Fruit fly (Drosophila melanogaster) whole organism, embryonic: ENCODE measurements around the gene CG5828.

ENCODE experiments used
- Atf6 ChIP-seq: fragments of 200-800 bp; sonication (Bioruptor generic); IDR thresholded peaks from 2 replicates; pipeline ENCODE4 v1.3.6; 2022; ENCODE audit warnings: missing biosample characterization, missing genetic modification characterization
- B-H2 ChIP-seq: fragments of 200-800 bp; sonication (Bioruptor generic); optimal IDR thresholded peaks from 2 replicates; lab custom pipeline; 2018; ENCODE audit warnings: missing biosample characterization, mild to moderate bottlenecking, missing genetic modification characterization
- CG10543 ChIP-seq: fragments of 200-800 bp; sonication (Bioruptor generic); optimal IDR thresholded peaks from 3 replicates; lab custom pipeline; 2017; ENCODE audit warnings: missing biosample characterization, mild to moderate bottlenecking, missing genetic modification characterization, moderate library complexity
- CG10959 ChIP-seq: fragments of 200-800 bp; sonication (Bioruptor generic); IDR thresholded peaks from 2 replicates; pipeline ENCODE4 v1.3.6; 2022; ENCODE audit warnings: missing biosample characterization, missing genetic modification characterization
- CG10979 ChIP-seq: fragments of 200-800 bp; sonication (Bioruptor generic); optimal IDR thresholded peaks from 2 replicates; lab custom pipeline; 2018; ENCODE audit warnings: missing biosample characterization, mild to moderate bottlenecking, missing genetic modification characterization, moderate library complexity
- CG12155 ChIP-seq: fragments of 200-800 bp; sonication (Bioruptor generic); optimal IDR thresholded peaks from 3 replicates; lab custom pipeline; 2016; ENCODE audit warnings: missing biosample characterization, missing genetic modification characterization
- CG13296 ChIP-seq: fragments of 200-800 bp; sonication (Bioruptor generic); optimal IDR thresholded peaks from 3 replicates; lab custom pipeline; 2018; ENCODE audit warnings: missing biosample characterization, mild to moderate bottlenecking, missing genetic modification characterization
- CG13894 ChIP-seq: fragments of 200-800 bp; sonication (Bioruptor generic); optimal IDR thresholded peaks from 3 replicates; lab custom pipeline; 2018; ENCODE audit warnings: missing biosample characterization, mild to moderate bottlenecking, missing genetic modification characterization, moderate library complexity
- CG2199 ChIP-seq: fragments of 200-800 bp; sonication (Bioruptor generic); IDR thresholded peaks from 3 replicates; pipeline ENCODE4 v1.3.6; 2022; ENCODE audit warnings: missing biosample characterization, missing genetic modification characterization
- CG2678 ChIP-seq: fragments of 200-800 bp; sonication (Bioruptor generic); optimal IDR thresholded peaks from 3 replicates; lab custom pipeline; 2019; ENCODE audit warnings: missing biosample characterization, mild to moderate bottlenecking, missing genetic modification characterization, moderate library complexity
- CG3281 ChIP-seq: fragments of 200-800 bp; sonication (Bioruptor generic); optimal IDR thresholded peaks from 3 replicates; lab custom pipeline; 2017; ENCODE audit warnings: missing biosample characterization, mild to moderate bottlenecking, missing genetic modification characterization
- CG34376 ChIP-seq: fragments of 200-800 bp; sonication (Bioruptor generic); optimal IDR thresholded peaks from 2 replicates; lab custom pipeline; 2018; ENCODE audit warnings: missing biosample characterization, mild to moderate bottlenecking, missing genetic modification characterization
- CG3838 ChIP-seq: fragments of 200-800 bp; sonication (Bioruptor generic); optimal IDR thresholded peaks from 3 replicates; lab custom pipeline; 2016; ENCODE audit warnings: missing biosample characterization, missing genetic modification characterization
- CG6854 ChIP-seq: fragments of 200-800 bp; sonication (Bioruptor generic); optimal IDR thresholded peaks from 3 replicates; lab custom pipeline; 2017; ENCODE audit warnings: missing biosample characterization, mild to moderate bottlenecking, missing genetic modification characterization
- CG7556 ChIP-seq: fragments of 200-800 bp; sonication (Bioruptor generic); optimal IDR thresholded peaks from 2 replicates; lab custom pipeline; 2017; ENCODE audit warnings: missing biosample characterization, mild to moderate bottlenecking, missing genetic modification characterization
- CG7839 ChIP-seq: fragments of 200-800 bp; sonication (Bioruptor generic); optimal IDR thresholded peaks from 3 replicates; lab custom pipeline; 2018; ENCODE audit warnings: missing biosample characterization, mild to moderate bottlenecking, missing genetic modification characterization, moderate library complexity
- CG7987 ChIP-seq: fragments of 200-800 bp; sonication (Bioruptor generic); optimal IDR thresholded peaks from 2 replicates; lab custom pipeline; 2018; ENCODE audit warnings: missing biosample characterization, mild to moderate bottlenecking, missing genetic modification characterization, moderate library complexity
- CG8290 ChIP-seq, 3 experiments: fragments of 200-800 bp; sonication (Bioruptor generic); optimal IDR thresholded peaks; 2 replicates each; lab custom pipeline; 2016 to 2019; ENCODE audit warnings: missing biosample characterization in 3 of 3, missing genetic modification characterization in 3 of 3, mild to moderate bottlenecking in 2 of 3, moderate library complexity in 1 of 3
- CG8924 ChIP-seq: fragments of 200-800 bp; optimal IDR thresholded peaks from 3 replicates; lab custom pipeline; 2019; ENCODE audit warnings: missing biosample characterization, mild to moderate bottlenecking, missing genetic modification characterization, moderate library complexity
- CG8944 ChIP-seq: fragments of 200-800 bp; sonication (Bioruptor generic); optimal IDR thresholded peaks from 3 replicates; lab custom pipeline; 2016; ENCODE audit warnings: missing biosample characterization, missing genetic modification characterization
- CG9437 ChIP-seq: fragments of 200-800 bp; sonication (Bioruptor generic); optimal IDR thresholded peaks from 2 replicates; lab custom pipeline; 2018; ENCODE audit warnings: missing biosample characterization, mild to moderate bottlenecking, missing genetic modification characterization
- CrebB ChIP-seq: fragments of 200-800 bp; sonication (Bioruptor generic); optimal IDR thresholded peaks from 3 replicates; lab custom pipeline; 2018; ENCODE audit warnings: missing biosample characterization, mild to moderate bottlenecking, missing genetic modification characterization
- D19A ChIP-seq: fragments of 200-800 bp; optimal IDR thresholded peaks from 3 replicates; lab custom pipeline; 2019; ENCODE audit warnings: missing biosample characterization, mild to moderate bottlenecking, missing genetic modification characterization, moderate library complexity
- Dek ChIP-seq: fragments of 200-800 bp; sonication (Bioruptor generic); optimal IDR thresholded peaks from 3 replicates; lab custom pipeline; 2019; ENCODE audit warnings: missing biosample characterization, mild to moderate bottlenecking, missing genetic modification characterization, moderate library complexity
- Eip74EF ChIP-seq, 2 experiments: fragments of 200-800 bp in 1 of 2; fragments of >200 bp in 1 of 2; sonication (Bioruptor generic) in 1 of 2; optimal IDR thresholded peaks; 2 replicates each; lab custom pipeline; 2017 to 2019; ENCODE audit warnings: missing biosample characterization in 2 of 2, missing genetic modification characterization in 2 of 2, mild to moderate bottlenecking in 1 of 2, moderate library complexity in 1 of 2
- Elba2 ChIP-seq: fragments of 200-800 bp; sonication (Bioruptor generic); optimal IDR thresholded peaks from 3 replicates; lab custom pipeline; 2016; ENCODE audit warnings: missing biosample characterization, missing genetic modification characterization
- GATAe ChIP-seq: fragments of 200-800 bp; sonication (Bioruptor generic); conservative IDR thresholded peaks from 2 replicates; pipeline ENCODE4 v1.3.6; 2022; ENCODE audit warnings: missing biosample characterization, missing genetic modification characterization
- HmgZ ChIP-seq: fragments of 200-800 bp; sonication (Bioruptor generic); optimal IDR thresholded peaks from 2 replicates; lab custom pipeline; 2018; ENCODE audit warnings: missing biosample characterization, mild to moderate bottlenecking, missing genetic modification characterization
- Lpt ChIP-seq: fragments of >200 bp; optimal IDR thresholded peaks from 2 replicates; lab custom pipeline; 2018; ENCODE audit warnings: missing biosample characterization, missing genetic modification characterization
- Meics ChIP-seq: fragments of 200-800 bp; sonication (Bioruptor generic); optimal IDR thresholded peaks from 2 replicates; lab custom pipeline; 2017; ENCODE audit warnings: missing biosample characterization, mild to moderate bottlenecking, missing genetic modification characterization
- Mes4 ChIP-seq: fragments of 200-800 bp; sonication (Bioruptor generic); optimal IDR thresholded peaks from 2 replicates; lab custom pipeline; 2016; ENCODE audit warnings: missing biosample characterization, missing genetic modification characterization
- NC2β ChIP-seq: fragments of 200-800 bp; sonication (Bioruptor generic); optimal IDR thresholded peaks from 2 replicates; lab custom pipeline; 2016; ENCODE audit warnings: missing biosample characterization, missing genetic modification characterization
- Nf-YA ChIP-seq: fragments of 200-800 bp; sonication (Bioruptor generic); IDR thresholded peaks from 2 replicates; pipeline ENCODE4 v1.3.6; 2022; ENCODE audit warnings: missing biosample characterization, missing genetic modification characterization
- Optix ChIP-seq: fragments of 200-800 bp; sonication (Bioruptor generic); IDR thresholded peaks from 3 replicates; pipeline ENCODE4 v1.3.6; 2022; ENCODE audit warnings: missing biosample characterization, missing genetic modification characterization
- Rfx ChIP-seq: fragments of 200-800 bp; sonication (Bioruptor generic); IDR thresholded peaks from 2 replicates; pipeline ENCODE4 v1.3.6; 2022; ENCODE audit warnings: missing biosample characterization, missing genetic modification characterization
- Spps ChIP-seq: fragments of 200-800 bp; sonication (Bioruptor generic); optimal IDR thresholded peaks from 2 replicates; lab custom pipeline; 2018; ENCODE audit warnings: missing biosample characterization, mild to moderate bottlenecking, missing genetic modification characterization
- chinmo ChIP-seq: fragments of 200-800 bp; sonication (Bioruptor generic); IDR thresholded peaks from 4 replicates; pipeline ENCODE4 v1.3.6; 2022; ENCODE audit warnings: missing biosample characterization, missing genetic modification characterization; ENCODE audit not compliant: partially characterized antibody
- dm ChIP-seq: fragments of 200-800 bp; sonication (Bioruptor generic); optimal IDR thresholded peaks from 3 replicates; lab custom pipeline; 2016; ENCODE audit warnings: missing biosample characterization, missing genetic modification characterization
- en ChIP-seq: fragments of 200-800 bp; sonication (Bioruptor generic); optimal IDR thresholded peaks from 2 replicates; lab custom pipeline; 2016; ENCODE audit warnings: missing biosample characterization, missing genetic modification characterization
- eyg ChIP-seq: fragments of 200-800 bp; sonication (Bioruptor generic); optimal IDR thresholded peaks from 3 replicates; lab custom pipeline; 2016; ENCODE audit warnings: missing biosample characterization, missing genetic modification characterization
- jigr1 ChIP-seq: fragments of 200-800 bp; sonication (Bioruptor generic); IDR thresholded peaks from 3 replicates; pipeline ENCODE4 v1.3.6; 2022; ENCODE audit warnings: missing biosample characterization, missing genetic modification characterization
- lab ChIP-seq: fragments of 200-800 bp; sonication (Bioruptor generic); optimal IDR thresholded peaks from 3 replicates; lab custom pipeline; 2017; ENCODE audit warnings: missing biosample characterization, missing genetic modification characterization, mild to moderate bottlenecking, moderate library complexity, missing genetic modification reagents
- lbe ChIP-seq: fragments of 200-800 bp; sonication (Bioruptor generic); optimal IDR thresholded peaks from 2 replicates; lab custom pipeline; 2016; ENCODE audit warnings: missing biosample characterization, mild to moderate bottlenecking, missing genetic modification characterization
- onecut ChIP-seq: fragments of 200-800 bp; sonication (Bioruptor generic); IDR thresholded peaks from 2 replicates; pipeline ENCODE4 v1.3.6; 2022; ENCODE audit warnings: missing biosample characterization, missing genetic modification characterization
- run ChIP-seq: fragments of 200-800 bp; sonication (Bioruptor generic); optimal IDR thresholded peaks from 3 replicates; lab custom pipeline; 2018; ENCODE audit warnings: missing biosample characterization, mild to moderate bottlenecking, missing genetic modification characterization
- salm ChIP-seq: fragments of 200-800 bp; sonication (Bioruptor generic); optimal IDR thresholded peaks from 2 replicates; lab custom pipeline; 2018; ENCODE audit warnings: missing biosample characterization, mild to moderate bottlenecking, missing genetic modification characterization
- sd ChIP-seq: fragments of 200-800 bp; sonication (Bioruptor generic); optimal IDR thresholded peaks from 3 replicates; lab custom pipeline; 2018; ENCODE audit warnings: missing biosample characterization, mild to moderate bottlenecking, missing genetic modification characterization, moderate library complexity
- sens ChIP-seq: fragments of 200-800 bp; sonication (Bioruptor generic); peaks from one replicate; lab custom pipeline; 2016; ENCODE audit warnings: missing biosample characterization, missing genetic modification characterization
- sug ChIP-seq: fragments of 200-800 bp; optimal IDR thresholded peaks from 2 replicates; lab custom pipeline; 2019; ENCODE audit warnings: missing biosample characterization, mild to moderate bottlenecking, missing genetic modification characterization, moderate library complexity
- wor ChIP-seq: fragments of 200-800 bp; sonication (Bioruptor generic); IDR thresholded peaks from 2 replicates; pipeline ENCODE4 v1.3.6; 2022; ENCODE audit warnings: missing biosample characterization, missing genetic modification characterization

Gene CG5828

dm6 chr2L:5095350-5095962 lies 1.7 kb downstream of the CG5828 start:
- no peak for TF ChIP-seq Nf-YA (GFP tag; lab: Robert Waterston, UW)
- TF ChIP-seq wor (GFP tag; lab: Robert Waterston, UW): no peak
- TF ChIP-seq GATAe (GFP tag; lab: Robert Waterston, UW): no peak
- peak; percentile 51 for TF ChIP-seq CG2678 (tag; lab: Kevin White, UChicago)
- TF ChIP-seq Spps: no peak
- TF ChIP-seq HmgZ (tag; lab: Kevin White, UChicago): peak; percentile 2
- TF ChIP-seq eyg (GFP tag; lab: Kevin White, UChicago): no peak
- TF ChIP-seq CG3838: no peak
- peak; percentile 74 for TF ChIP-seq CG10543
- TF ChIP-seq Meics (GFP tag; lab: Kevin White, UChicago): peak; percentile 12
- no peak for TF ChIP-seq NC2β (GFP tag; lab: Kevin White, UChicago)
- TF ChIP-seq dm: no peak
- TF ChIP-seq CG6854 (GFP tag; lab: Kevin White, UChicago): no peak
- TF ChIP-seq CG9437 (GFP tag; lab: Kevin White, UChicago): no peak
- TF ChIP-seq CG7839 (tag; lab: Kevin White, UChicago): no peak
- peak; percentile 70 for TF ChIP-seq run (tag; lab: Kevin White, UChicago)
- TF ChIP-seq CG12155 (GFP tag; lab: Kevin White, UChicago): no peak
- no peak for TF ChIP-seq Lpt (GFP tag; lab: Kevin White, UChicago)
- TF ChIP-seq onecut (GFP tag; lab: Robert Waterston, UW): no peak
- peak; percentile 91; the same call in 3 of the 4 replicates for TF ChIP-seq chinmo (GFP tag; lab: Robert Waterston, UW)
- no peak for TF ChIP-seq Dek (tag; lab: Kevin White, UChicago)
- no peak for TF ChIP-seq jigr1 (GFP tag; lab: Robert Waterston, UW)
- TF ChIP-seq Atf6 (GFP tag; lab: Robert Waterston, UW): 0 out of 2 replicates have a peak, but pooled peaks have one; percentile 22
- TF ChIP-seq CG7556 (GFP tag; lab: Kevin White, UChicago): no peak
- peak; percentile 13 for TF ChIP-seq CG3281 (GFP tag; lab: Kevin White, UChicago)
- peak in 1 of 2 experiments; percentile 92 for TF ChIP-seq Eip74EF (GFP tag; optimal IDR thresholded peaks at IDR 0.05; lab: Kevin White, UChicago)
- TF ChIP-seq CG10979 (tag; lab: Kevin White, UChicago): no peak
- TF ChIP-seq salm (tag; lab: Kevin White, UChicago): no peak
- peak; percentile 69 for TF ChIP-seq sd (tag; lab: Kevin White, UChicago)
- TF ChIP-seq CG13894 (tag; lab: Kevin White, UChicago): peak; percentile 65
- TF ChIP-seq CG8290 (GFP tag; optimal IDR thresholded peaks at IDR 0.05; lab: Kevin White, UChicago): no peak
- peak in 1 of 2 experiments; percentile 46 for TF ChIP-seq CG8290 (tag; optimal IDR thresholded peaks at IDR 0.05; lab: Kevin White, UChicago)
- TF ChIP-seq sug (tag; lab: Kevin White, UChicago): peak; percentile 54
- TF ChIP-seq sens (GFP tag; lab: Kevin White, UChicago): peak; percentile 75
- 0 out of 3 replicates have a peak, but pooled peaks have one; percentile 14 for TF ChIP-seq CG2199
- TF ChIP-seq en (GFP tag; lab: Kevin White, UChicago): no peak
- TF ChIP-seq CrebB (tag; lab: Kevin White, UChicago): peak; percentile 6
- TF ChIP-seq Optix (GFP tag; lab: Robert Waterston, UW): no peak
- peak; percentile 5 for TF ChIP-seq D19A (tag; lab: Kevin White, UChicago)
- TF ChIP-seq CG13296 (GFP tag; lab: Kevin White, UChicago): peak; percentile 59
- no peak for TF ChIP-seq CG8944
- TF ChIP-seq CG10959 (GFP tag; lab: Robert Waterston, UW): no peak
- TF ChIP-seq B-H2 (GFP tag; lab: Kevin White, UChicago): peak; percentile 13
- no peak for TF ChIP-seq Mes4 (GFP tag; lab: Kevin White, UChicago)
- TF ChIP-seq CG34376 (GFP tag; lab: Kevin White, UChicago): peak; percentile 84
- no peak for TF ChIP-seq Elba2
- TF ChIP-seq Rfx: 0 out of 2 replicates have a peak, but pooled peaks have one; percentile 8
- peak; percentile 21 for TF ChIP-seq CG7987 (GFP tag; lab: Kevin White, UChicago)
- TF ChIP-seq CG8924 (tag; lab: Kevin White, UChicago): peak; percentile 2
- peak; percentile 8 for TF ChIP-seq lbe (GFP tag; lab: Kevin White, UChicago)
- peak; percentile 14 for TF ChIP-seq lab
